Fruit fly (Drosophila melanogaster) Kc167 (cell line): ENCODE measurements around the gene CG15465.

Experiments
- Myc ChIP-seq: fragments of >200 bp; optimal IDR thresholded peaks from 2 replicates; lab custom pipeline; 2017; ENCODE audit warnings: missing external identifiers
- Sin3A ChIP-seq: fragments of >200 bp; optimal IDR thresholded peaks from 2 replicates; lab custom pipeline; 2018; ENCODE audit warnings: missing external identifiers
- h ChIP-seq: fragments of >200 bp; optimal IDR thresholded peaks from 3 replicates; lab custom pipeline; 2018; ENCODE audit warnings: missing external identifiers
- insv ChIP-seq: fragments of >200 bp; optimal IDR thresholded peaks from 3 replicates; lab custom pipeline; 2018; ENCODE audit warnings: missing external identifiers
- psq ChIP-seq: fragments of >200 bp; optimal IDR thresholded peaks from 2 replicates; lab custom pipeline; 2017; ENCODE audit warnings: missing external identifiers
- ttk ChIP-seq: sonication (Bioruptor generic); optimal IDR thresholded peaks from 2 replicates; lab custom pipeline; 2017; ENCODE audit warnings: missing external identifiers

The CG15465 gene

dm6 chrX:5084146-5085085 lies 1.1 kb upstream of the CG15465 start, which contains the start of gene CG32767:
Gene CG32767, minus strand, starts transcription at chrX:5084768.
- no peak for TF ChIP-seq insv (lab: Kevin White, UChicago)
- TF ChIP-seq psq = no peak
- TF ChIP-seq Sin3A = no peak
- no peak for TF ChIP-seq Myc

DNA sequence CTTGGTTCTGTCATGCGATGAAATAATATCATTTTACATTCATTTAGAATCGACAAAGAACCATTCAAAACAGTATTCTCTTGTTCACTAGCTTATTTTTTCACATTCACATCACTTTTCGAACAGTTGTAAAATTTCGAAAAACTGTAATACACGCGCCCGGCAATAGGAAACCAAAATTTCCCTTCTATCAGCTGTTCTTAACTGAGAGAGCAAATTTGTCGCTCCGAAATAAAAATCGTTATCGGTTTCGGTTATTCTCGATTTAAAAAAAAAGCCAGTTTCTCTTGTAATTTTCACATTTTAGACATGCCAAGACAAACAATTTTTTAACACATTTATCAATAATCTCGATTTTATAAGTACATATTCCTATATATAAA lies 482 bp upstream of the CG15465 start:
- TF ChIP-seq Sin3A = no peak
- TF ChIP-seq ttk = no peak
- no peak for TF ChIP-seq Myc
- TF ChIP-seq insv (lab: Kevin White, UChicago) = no peak
- no peak for TF ChIP-seq psq
- no peak for TF ChIP-seq h (lab: Kevin White, UChicago)

- TF ChIP-seq ttk = no peak
- TF ChIP-seq h (lab: Kevin White, UChicago) = no peak
- no peak for TF ChIP-seq psq
- no peak for TF ChIP-seq Sin3A
- no peak for TF ChIP-seq Myc
- no peak for TF ChIP-seq insv (lab: Kevin White, UChicago)
Observed at dm6 chrX:5085964-5086707, 577 bp downstream of the CG15465 start.

- no peak for TF ChIP-seq Myc
Observed at dm6 chrX:5086724-5087660, 1.4 kb downstream of the CG15465 start.

- TF ChIP-seq h (lab: Kevin White, UChicago) (no peak), Sin3A (no peak), Myc (no peak), psq (no peak), ttk (no peak)
Observed at dm6 chrX:5087748-5088147, 2.2 kb downstream of the CG15465 start.

DNA sequence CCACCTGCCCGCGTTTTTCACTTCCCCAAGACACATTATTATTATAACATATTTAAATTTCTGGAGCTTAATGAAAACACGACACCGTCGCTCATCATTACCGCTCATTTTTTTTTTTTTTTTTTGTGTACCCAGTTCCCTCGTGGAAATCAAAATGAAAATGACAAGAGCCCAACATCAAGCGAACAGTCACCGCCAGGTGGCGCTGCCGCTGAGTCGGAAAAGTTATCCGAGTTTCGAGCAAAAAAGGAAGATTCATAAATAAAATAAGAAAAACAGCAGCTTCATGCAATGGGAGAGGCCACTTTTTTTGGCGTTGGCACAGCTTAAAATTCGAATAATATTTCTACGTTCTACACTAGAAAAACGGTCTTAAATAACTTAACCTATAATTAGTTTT lies 5.6 kb downstream of the CG15465 start:
- TF ChIP-seq ttk (no peak), Sin3A (no peak), Myc (no peak), h (lab: Kevin White, UChicago) (no peak), insv (lab: Kevin White, UChicago) (no peak), psq (no peak)

DNA sequence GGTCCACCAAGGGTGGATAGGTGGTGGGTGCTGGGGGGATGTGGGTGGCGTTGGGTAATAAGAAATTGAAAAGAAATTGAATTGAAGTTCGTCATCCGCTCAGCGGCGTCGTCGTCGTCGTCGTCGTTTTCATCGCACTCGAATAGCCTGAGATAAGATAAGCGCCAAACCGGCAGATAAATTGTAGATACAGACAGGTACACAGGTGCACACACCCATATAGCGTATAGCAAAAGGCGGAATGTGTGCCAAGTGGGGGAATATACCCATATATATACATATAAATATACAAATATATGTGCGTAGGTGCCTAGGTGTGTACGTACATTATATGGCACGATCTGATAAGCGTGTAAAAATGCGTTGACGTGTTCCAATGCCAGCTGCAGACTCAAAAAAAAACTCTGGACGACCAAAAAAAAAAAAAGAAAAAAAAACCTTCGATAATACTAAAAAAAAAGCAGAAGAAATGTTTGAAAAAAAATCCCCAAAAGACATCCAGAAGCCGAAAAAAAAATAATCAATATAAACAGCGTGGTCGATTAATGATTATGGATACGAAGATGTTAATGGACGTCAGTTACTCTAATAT lies 6.3 kb downstream of the CG15465 start:
- no peak for TF ChIP-seq Sin3A
- TF ChIP-seq ttk = no peak
- TF ChIP-seq h (lab: Kevin White, UChicago) = no peak
- no peak for TF ChIP-seq psq
- TF ChIP-seq insv (lab: Kevin White, UChicago) = no peak
- TF ChIP-seq Myc = no peak

DNA sequence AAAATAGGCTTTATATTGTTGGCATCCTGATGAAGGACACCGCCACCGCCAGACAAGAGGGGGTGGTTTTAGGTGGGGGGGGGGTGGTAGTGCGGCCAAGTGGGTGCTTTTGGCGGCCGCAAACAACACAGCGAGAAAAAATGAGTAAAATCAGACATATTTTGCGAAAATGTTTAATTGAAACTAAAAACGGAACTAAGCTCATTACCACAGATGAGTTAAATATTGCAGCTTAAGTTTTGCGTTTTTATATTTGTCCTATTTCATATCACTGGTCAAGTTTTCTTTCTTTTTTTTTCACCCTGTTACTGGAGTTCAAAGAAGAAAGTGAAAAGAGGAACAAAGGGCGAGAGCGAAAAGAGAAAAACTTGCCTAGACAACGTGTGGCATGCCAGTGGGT lies 8.4 kb downstream of the CG15465 start:
- TF ChIP-seq psq = no peak
- no peak for TF ChIP-seq h (lab: Kevin White, UChicago)
- TF ChIP-seq Myc = no peak

dm6 chrX:5094387-5094786 lies 8.8 kb downstream of the CG15465 start:
- TF ChIP-seq ttk = no peak
- no peak for TF ChIP-seq psq
- TF ChIP-seq insv (lab: Kevin White, UChicago) = no peak
- no peak for TF ChIP-seq Sin3A
- no peak for TF ChIP-seq h (lab: Kevin White, UChicago)
- no peak for TF ChIP-seq Myc

DNA sequence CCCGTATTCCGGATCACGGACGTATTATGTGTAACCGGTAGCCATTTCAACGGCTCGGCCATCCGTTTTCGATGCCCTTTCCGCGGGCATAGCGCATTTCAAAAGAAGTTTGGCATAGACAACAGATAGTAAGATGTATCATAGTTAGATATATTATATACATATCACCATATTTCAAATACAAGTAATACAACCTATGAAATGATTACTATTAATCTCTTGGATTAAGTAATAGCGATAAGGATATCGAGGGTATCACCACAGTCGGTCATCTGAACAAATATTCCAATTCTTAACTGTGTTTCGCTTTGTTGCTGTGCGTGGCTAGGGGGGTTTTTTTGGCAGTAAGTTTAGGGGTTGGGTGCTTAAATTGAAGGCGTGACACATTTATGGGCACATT lies 10.1 kb downstream of the CG15465 start:
- TF ChIP-seq psq (no peak), h (lab: Kevin White, UChicago) (no peak), ttk (no peak), Myc (no peak), Sin3A (no peak), insv (lab: Kevin White, UChicago) (no peak)

- TF ChIP-seq h (lab: Kevin White, UChicago) (no peak), Myc (no peak), insv (lab: Kevin White, UChicago) (no peak), ttk (no peak), Sin3A (no peak), psq (no peak)
Observed at dm6 chrX:5113091-5113490, 27.5 kb downstream of the CG15465 start.

DNA sequence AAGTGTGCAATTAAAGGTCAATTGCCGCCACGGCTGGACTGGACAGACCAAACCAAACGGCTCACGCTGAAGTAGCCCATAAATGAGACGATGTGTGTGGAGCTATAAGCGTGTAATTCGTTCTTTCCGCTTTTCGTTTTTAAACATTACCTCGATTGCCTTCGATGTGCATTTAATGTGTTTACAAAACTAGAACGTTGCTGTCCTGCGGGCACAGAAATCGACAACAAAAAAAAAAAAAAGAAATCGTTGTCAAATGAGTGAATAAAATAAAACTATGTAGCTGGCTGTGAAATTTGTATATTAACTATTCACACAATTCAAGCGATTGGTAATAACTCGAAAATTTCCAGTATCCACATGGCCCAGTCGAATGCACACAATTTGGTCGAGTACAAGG lies 46.0 kb downstream of the CG15465 start, which contains the start of gene Rpn13R:
Gene Rpn13R, plus strand, starts transcription at position 301 of the 400 bp plus-strand sequence.
- no peak for TF ChIP-seq psq
- no peak for TF ChIP-seq insv (lab: Kevin White, UChicago)
- TF ChIP-seq h (lab: Kevin White, UChicago) = no peak
- TF ChIP-seq ttk = no peak
- TF ChIP-seq Sin3A = no peak
- TF ChIP-seq Myc = no peak
